Worm (Caenorhabditis elegans) whole organism, L4 larva: ENCODE results near the gene scl-12.

Experiments used
- D1046.2 ChIP-seq: fragments of 200-800 bp; sonication (Bioruptor generic); IDR thresholded peaks from 2 replicates; pipeline ENCODE4 v1.3.6; 2022; ENCODE audit warnings: missing genetic modification characterization, missing compliant biosample characterization
- F37D6.2 ChIP-seq: sonication (generic microtip); optimal IDR thresholded peaks from 2 replicates; lab custom pipeline; 2016; ENCODE audit warnings: mild to moderate bottlenecking, missing genetic modification characterization, missing compliant biosample characterization
- F49E8.2 ChIP-seq: sonication (generic microtip); optimal IDR thresholded peaks from 2 replicates; lab custom pipeline; 2016; ENCODE audit warnings: missing compliant biosample characterization, mild to moderate bottlenecking, missing genetic modification characterization, borderline replicate concordance
- Y75B8A.6 ChIP-seq: fragments of 200-800 bp; sonication (Bioruptor generic); IDR thresholded peaks from 2 replicates; pipeline ENCODE4 v1.3.6; 2022; ENCODE audit warnings: missing genetic modification reagents, missing genetic modification characterization, missing compliant biosample characterization
- ZK337.2 ChIP-seq: fragments of 200-800 bp; sonication (Bioruptor generic); IDR thresholded peaks from 2 replicates; pipeline ENCODE4 v1.3.6; 2022; ENCODE audit warnings: missing genetic modification reagents, missing genetic modification characterization, missing compliant biosample characterization
- aha-1 ChIP-seq: fragments of 150-350 bp; peaks from one replicate; lab custom pipeline; 2014; ENCODE audit warnings: missing biosample characterization, missing genetic modification characterization
- aly-2 ChIP-seq: sonication (generic microtip); optimal IDR thresholded peaks from 2 replicates; lab custom pipeline; 2018; ENCODE audit warnings: missing biosample characterization, missing genetic modification characterization
- attf-4 ChIP-seq: sonication (generic microtip); optimal IDR thresholded peaks from 3 replicates; lab custom pipeline; 2017; ENCODE audit warnings: missing biosample characterization, missing genetic modification characterization
- ceh-28 ChIP-seq: fragments of 150-350 bp; optimal IDR thresholded peaks from 2 replicates; lab custom pipeline; 2014; ENCODE audit warnings: missing biosample characterization, missing genetic modification reagents, missing genetic modification characterization
- ceh-32 ChIP-seq: sonication (generic microtip); optimal IDR thresholded peaks from 2 replicates; lab custom pipeline; 2016; ENCODE audit warnings: mild to moderate bottlenecking, missing genetic modification characterization, missing compliant biosample characterization; ENCODE audit not compliant: poor library complexity
- ceh-44 ChIP-seq: fragments of 200-800 bp; sonication (Bioruptor generic); IDR thresholded peaks from 2 replicates; pipeline ENCODE4 v1.3.6; 2022; ENCODE audit warnings: missing genetic modification reagents, missing genetic modification characterization, missing compliant biosample characterization
- ceh-62 ChIP-seq: sonication (generic microtip); optimal IDR thresholded peaks from 2 replicates; lab custom pipeline; 2017; ENCODE audit warnings: missing biosample characterization, missing genetic modification characterization
- dpl-1 ChIP-seq: fragments of 150-350 bp; optimal IDR thresholded peaks from 2 replicates; lab custom pipeline; 2014; ENCODE audit warnings: missing biosample characterization, missing genetic modification reagents, missing genetic modification characterization
- fkh-10 ChIP-seq: fragments of 150-350 bp; optimal IDR thresholded peaks from 2 replicates; lab custom pipeline; 2014; ENCODE audit warnings: missing biosample characterization, missing genetic modification reagents, missing genetic modification characterization
- hlh-30 ChIP-seq: sonication (generic microtip); optimal IDR thresholded peaks from 2 replicates; lab custom pipeline; 2017; ENCODE audit warnings: antibody characterized with exemption, mild to moderate bottlenecking, missing genetic modification characterization, missing compliant biosample characterization; ENCODE audit not compliant: insufficient read depth
- lim-7 ChIP-seq: fragments of 200-800 bp; sonication (Bioruptor generic); IDR thresholded peaks from 2 replicates; pipeline ENCODE4 v1.3.6; 2022; ENCODE audit warnings: missing genetic modification characterization, missing compliant biosample characterization
- lin-13 ChIP-seq: fragments of 150-350 bp; optimal IDR thresholded peaks from 2 replicates; lab custom pipeline; 2014; ENCODE audit warnings: missing biosample characterization, missing genetic modification reagents, missing genetic modification characterization
- lin-15B ChIP-seq: fragments of 150-350 bp; sonication (generic microtip); optimal IDR thresholded peaks from 3 replicates; lab custom pipeline; 2014; ENCODE audit warnings: missing biosample characterization, missing genetic modification characterization
- lin-38 ChIP-seq: fragments of 200-800 bp; sonication (Bioruptor generic); IDR thresholded peaks from 2 replicates; pipeline ENCODE4 v1.3.6; 2022; ENCODE audit warnings: missing genetic modification reagents, missing genetic modification characterization, missing compliant biosample characterization
- lir-3 ChIP-seq: sonication (generic microtip); optimal IDR thresholded peaks from 2 replicates; lab custom pipeline; 2016; ENCODE audit warnings: mild to moderate bottlenecking, missing genetic modification characterization, missing compliant biosample characterization
- lsy-2 ChIP-seq, 2 experiments: fragments of 150-350 bp in 1 of 2; sonication (generic microtip) in 1 of 2; optimal IDR thresholded peaks; 2 replicates each; lab custom pipeline; 2014 to 2017; ENCODE audit warnings: missing biosample characterization in 2 of 2, missing genetic modification characterization in 2 of 2
- madf-5 ChIP-seq, 2 experiments: fragments of 200-800 bp; sonication (Bioruptor generic); IDR thresholded peaks; 2 replicates each; pipeline ENCODE4 v1.3.6; 2022; ENCODE audit warnings: missing compliant biosample characterization in 2 of 2, missing genetic modification characterization in 2 of 2
- mdl-1 ChIP-seq, 2 experiments: fragments of 150-350 bp in 1 of 2; sonication (generic microtip) in 1 of 2; optimal IDR thresholded peaks; 2 replicates each; lab custom pipeline; 2014 to 2017; ENCODE audit warnings: missing biosample characterization in 2 of 2, missing genetic modification characterization in 2 of 2
- mdt-29 ChIP-seq: fragments of 200-800 bp; sonication (Bioruptor generic); IDR thresholded peaks from 2 replicates; pipeline ENCODE4 v1.3.6; 2022; ENCODE audit warnings: missing genetic modification reagents, missing genetic modification characterization, missing compliant biosample characterization
- nhr-10 ChIP-seq: fragments of 150-350 bp; optimal IDR thresholded peaks from 2 replicates; lab custom pipeline; 2014; ENCODE audit warnings: missing biosample characterization, missing genetic modification characterization
- nhr-111 ChIP-seq: fragments of 200-800 bp; sonication (Bioruptor generic); optimal IDR thresholded peaks from 2 replicates; lab custom pipeline; 2018; ENCODE audit warnings: mild to moderate bottlenecking, missing genetic modification characterization, missing compliant biosample characterization
- nhr-42 ChIP-seq: fragments of 200-800 bp; sonication (Bioruptor generic); IDR thresholded peaks from 2 replicates; pipeline ENCODE4 v1.3.6; 2022; ENCODE audit warnings: missing genetic modification characterization, missing compliant biosample characterization
- nhr-48 ChIP-seq: sonication (generic microtip); optimal IDR thresholded peaks from 2 replicates; lab custom pipeline; 2016; ENCODE audit warnings: mild to moderate bottlenecking, missing genetic modification characterization, missing compliant biosample characterization
- saeg-2 ChIP-seq: fragments of 200-800 bp; sonication (Bioruptor generic); IDR thresholded peaks from 2 replicates; pipeline ENCODE4 v1.3.6; 2022; ENCODE audit warnings: missing genetic modification reagents, missing genetic modification characterization, missing compliant biosample characterization
- sdz-12 ChIP-seq: fragments of 200-800 bp; sonication (Bioruptor generic); optimal IDR thresholded peaks from 2 replicates; lab custom pipeline; 2018; ENCODE audit warnings: mild to moderate bottlenecking, missing genetic modification characterization, missing compliant biosample characterization
- set-16 ChIP-seq: fragments of 200-800 bp; sonication (Bioruptor generic); IDR thresholded peaks from 2 replicates; pipeline ENCODE4 v1.3.6; 2022; ENCODE audit warnings: missing genetic modification reagents, missing genetic modification characterization, missing compliant biosample characterization
- snpc-4 ChIP-seq: fragments of 150-350 bp; optimal IDR thresholded peaks from 2 replicates; lab custom pipeline; 2014; ENCODE audit warnings: missing biosample characterization, missing genetic modification characterization
- tag-97 ChIP-seq: fragments of 200-800 bp; sonication (Bioruptor generic); IDR thresholded peaks from 2 replicates; pipeline ENCODE4 v1.3.6; 2022; ENCODE audit warnings: missing genetic modification characterization, missing compliant biosample characterization
- unc-39 ChIP-seq: sonication (generic microtip); optimal IDR thresholded peaks from 2 replicates; lab custom pipeline; 2017; ENCODE audit warnings: missing biosample characterization, missing genetic modification characterization
- zfp-2 ChIP-seq: sonication (generic microtip); optimal IDR thresholded peaks from 2 replicates; lab custom pipeline; 2016; ENCODE audit warnings: mild to moderate bottlenecking, missing genetic modification characterization, missing compliant biosample characterization
- zfp-3 ChIP-seq: fragments of 200-800 bp; sonication (Bioruptor generic); conservative IDR thresholded peaks from 2 replicates; pipeline ENCODE4 v1.3.6; 2022; ENCODE audit warnings: missing genetic modification reagents, missing genetic modification characterization, missing compliant biosample characterization
- zip-2 ChIP-seq: fragments of 150-350 bp; optimal IDR thresholded peaks from 2 replicates; lab custom pipeline; 2014; ENCODE audit warnings: missing biosample characterization, missing genetic modification characterization
- ztf-11 ChIP-seq: fragments of 150-350 bp; optimal IDR thresholded peaks from 2 replicates; lab custom pipeline; 2014; ENCODE audit warnings: missing biosample characterization, missing genetic modification characterization

Gene scl-12

DNA sequence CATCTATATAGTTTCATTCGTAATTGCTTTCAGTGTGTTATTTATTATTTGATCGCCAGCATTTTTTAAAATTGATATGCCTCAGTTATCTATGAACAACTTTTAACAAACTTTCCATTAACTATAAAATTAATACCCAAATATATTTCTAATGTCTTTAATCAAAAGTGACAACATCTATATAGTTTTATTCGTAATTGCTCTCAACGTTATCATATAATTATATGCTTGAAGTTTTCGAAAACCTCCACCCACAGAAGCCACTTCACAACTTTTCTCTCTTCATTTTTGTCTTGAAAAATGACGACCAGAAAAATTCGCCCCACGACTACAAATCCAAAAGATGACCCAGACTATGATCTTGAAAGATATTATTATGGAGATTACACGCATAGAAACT lies 4.1 kb upstream of the scl-12 start, which contains the start of gene srw-6:
Gene srw-6 (plus strand): TSS at position 301 of the 400 bp plus-strand sequence.
- TF ChIP-seq ceh-62 (tag; lab: Kevin White, UChicago): no peak
- no peak for TF ChIP-seq mdt-29 (GFP tag; lab: Robert Waterston, UW)
- no peak for TF ChIP-seq ztf-11 (tag; lab: Kevin White, UChicago)
- TF ChIP-seq attf-4 (tag; lab: Kevin White, UChicago): no peak
- no peak for TF ChIP-seq nhr-111 (GFP tag; lab: Kevin White, UChicago)
- no peak for TF ChIP-seq saeg-2 (GFP tag; lab: Robert Waterston, UW)
- no peak for TF ChIP-seq zfp-3 (GFP tag; lab: Robert Waterston, UW)
- no peak for TF ChIP-seq ZK337.2 (GFP tag; lab: Robert Waterston, UW)
- TF ChIP-seq nhr-10: no peak
- no peak for TF ChIP-seq madf-5 (GFP tag; IDR thresholded peaks at IDR 0.05; lab: Robert Waterston, UW)
- TF ChIP-seq lin-38 (GFP tag; lab: Robert Waterston, UW): no peak
- no peak for TF ChIP-seq ceh-32 (tag; lab: Kevin White, UChicago)
- TF ChIP-seq aly-2 (tag; lab: Kevin White, UChicago): no peak
- TF ChIP-seq sdz-12 (GFP tag; lab: Kevin White, UChicago): no peak
- no peak for TF ChIP-seq nhr-42
- no peak for TF ChIP-seq ceh-44 (GFP tag; lab: Robert Waterston, UW)

DNA sequence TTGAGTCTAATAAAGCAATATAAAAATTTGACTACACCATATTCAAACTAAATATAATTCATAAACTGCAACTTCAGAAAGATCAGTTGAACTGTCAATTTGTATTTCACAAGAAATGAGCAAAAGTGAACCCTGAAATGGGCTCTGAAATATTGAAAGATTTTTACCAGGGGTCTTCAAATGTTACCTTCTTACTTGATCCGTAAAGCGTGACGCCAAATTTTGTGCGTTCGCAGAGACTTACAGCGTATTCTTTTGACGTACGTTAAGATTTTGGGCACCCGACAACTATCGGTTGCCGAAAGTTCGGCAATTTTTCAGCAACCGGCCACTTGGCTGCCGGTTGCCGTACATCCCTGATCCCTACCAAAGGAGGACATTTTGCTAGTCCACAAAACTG lies 2.4 kb upstream of the scl-12 start:
- TF ChIP-seq aha-1 (tag; lab: Kevin White, UChicago): peak; percentile 94
- TF ChIP-seq mdt-29 (GFP tag; lab: Robert Waterston, UW): no peak
- TF ChIP-seq, all 104 proteins: peak for 1

DNA sequence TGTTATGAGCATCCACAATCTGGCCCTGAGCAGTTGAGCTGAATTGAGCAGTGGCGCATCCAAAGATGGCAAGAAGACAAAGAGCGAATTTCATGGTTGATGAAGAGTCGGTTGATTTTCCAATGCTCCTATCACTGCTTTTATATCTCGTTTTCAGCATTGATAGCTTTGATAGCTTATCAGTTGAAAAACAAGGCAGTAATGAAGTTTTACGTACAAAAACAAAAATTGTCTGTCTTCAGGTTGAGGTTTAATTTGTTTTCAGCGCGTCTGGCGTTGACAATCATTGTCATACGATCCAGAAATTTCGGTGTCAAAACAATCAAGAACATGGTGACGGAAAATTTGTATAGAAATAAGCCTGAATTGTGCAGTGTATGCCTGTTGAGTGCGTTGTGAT lies 850 bp upstream of the scl-12 start, which contains the start of gene scl-13:
Gene scl-13 (minus strand): TSS at position 101 of the 400 bp plus-strand sequence.
- TF ChIP-seq aly-2 (tag; lab: Kevin White, UChicago): no peak
- no peak for TF ChIP-seq zip-2
- TF ChIP-seq D1046.2 (GFP tag; lab: Robert Waterston, UW): no peak
- no peak for TF ChIP-seq ceh-28 (tag; lab: Kevin White, UChicago)
- TF ChIP-seq lim-7 (GFP tag; lab: Robert Waterston, UW): no peak
- TF ChIP-seq lsy-2 (tag; optimal IDR thresholded peaks at IDR 0.05; lab: Kevin White, UChicago): no peak
- TF ChIP-seq F49E8.2 (tag; lab: Kevin White, UChicago): no peak
- TF ChIP-seq fkh-10 (GFP tag; lab: Kevin White, UChicago): no peak

- TF ChIP-seq zfp-2 (no peak), dpl-1 (GFP tag; lab: Kevin White, UChicago) (no peak), lin-15B (no peak), snpc-4 (tag; lab: Kevin White, UChicago) (no peak), set-16 (GFP tag; lab: Robert Waterston, UW) (peak; percentile 51), F37D6.2 (tag; lab: Kevin White, UChicago) (no peak), lin-13 (GFP tag; lab: Kevin White, UChicago) (no peak), aha-1 (tag; lab: Kevin White, UChicago) (peak; percentile 7), nhr-48 (tag; lab: Kevin White, UChicago) (no peak), Y75B8A.6 (GFP tag; lab: Robert Waterston, UW) (no peak)
Measured at ce11 chrV:3814009-3814408, 1.6 kb downstream of the scl-12 start.

DNA sequence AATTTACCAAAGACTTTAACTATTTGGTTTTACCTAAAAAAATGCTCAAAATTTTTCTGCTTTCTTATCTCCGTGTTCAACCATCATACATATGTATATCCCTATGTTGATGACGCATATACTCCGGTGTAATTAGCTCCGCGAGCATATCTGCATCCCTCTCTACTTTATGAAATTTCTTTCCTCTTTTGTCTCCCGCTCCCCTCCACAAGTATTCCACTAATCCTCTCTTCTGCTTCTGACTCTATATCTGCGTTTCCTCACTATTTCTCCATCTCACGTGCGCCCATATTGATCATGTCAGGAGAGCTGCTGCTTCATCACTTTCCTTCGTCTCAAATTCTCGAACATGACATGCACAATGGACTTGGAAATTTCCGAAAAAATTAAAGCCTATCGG lies 2.5 kb downstream of the scl-12 start, which contains the start of gene H10D18.1:
Gene H10D18.1 (plus strand): TSS at position 277 of the 400 bp plus-strand sequence.
- TF ChIP-seq Y75B8A.6 (GFP tag; lab: Robert Waterston, UW): no peak
- no peak for TF ChIP-seq saeg-2 (GFP tag; lab: Robert Waterston, UW)
- TF ChIP-seq mdl-1 (tag; optimal IDR thresholded peaks at IDR 0.05; lab: Kevin White, UChicago): peak in 1 of 2 experiments; percentile 6
- TF ChIP-seq tag-97 (GFP tag; lab: Robert Waterston, UW): no peak
- no peak for TF ChIP-seq lir-3 (tag; lab: Kevin White, UChicago)
- no peak for TF ChIP-seq ztf-11 (tag; lab: Kevin White, UChicago)
- no peak for TF ChIP-seq unc-39 (tag; lab: Kevin White, UChicago)
- TF ChIP-seq lin-15B: no peak
- TF ChIP-seq hlh-30 (tag; lab: Kevin White, UChicago): peak; percentile 46
- TF ChIP-seq ceh-32 (tag; lab: Kevin White, UChicago): no peak
